Worm (Caenorhabditis elegans) whole organism, midembryonic: ENCODE measurements around the gene vrk-1.

Experiments
- cog-1 ChIP-seq: sonication (generic microtip); optimal IDR thresholded peaks from 2 replicates; lab custom pipeline; 2016; ENCODE audit warnings: missing genetic modification characterization, missing compliant biosample characterization
- flt-1 ChIP-seq: fragments of 200-800 bp; sonication (Bioruptor generic); IDR thresholded peaks from 2 replicates; pipeline ENCODE4 v1.3.6; 2022; ENCODE audit warnings: missing genetic modification characterization, missing compliant biosample characterization
- klf-2 ChIP-seq: fragments of 200-800 bp; sonication (Bioruptor generic); conservative IDR thresholded peaks from 2 replicates; pipeline ENCODE4 v1.3.6; 2022; ENCODE audit warnings: missing genetic modification reagents, missing genetic modification characterization, missing compliant biosample characterization
- med-1 ChIP-seq: sonication (generic microtip); optimal IDR thresholded peaks from 2 replicates; lab custom pipeline; 2017; ENCODE audit warnings: missing genetic modification characterization, mild to moderate bottlenecking, missing compliant biosample characterization, antibody characterized with exemption, missing genetic modification reagents; ENCODE audit not compliant: insufficient read depth
- ztf-23 ChIP-seq: fragments of 200-800 bp; sonication (Bioruptor generic); IDR thresholded peaks from 2 replicates; pipeline ENCODE4 v1.3.6; 2022; ENCODE audit warnings: missing genetic modification reagents, missing genetic modification characterization, missing compliant biosample characterization

ce11 chrII:5911939-5912523 is 9.7 kb upstream of the vrk-1 start:
- TF ChIP-seq klf-2 (GFP tag; lab: Robert Waterston, UW) = no peak
- TF ChIP-seq ztf-23 (GFP tag; lab: Robert Waterston, UW) = no peak
- TF ChIP-seq flt-1 = no peak
- TF ChIP-seq med-1 = no peak
- TF ChIP-seq cog-1 (tag; lab: Kevin White, UChicago) = no peak
